Fruit fly (Drosophila melanogaster): Measurements from ENCODE around the gene ND-B18.

- peak; percentile 74 for TF ChIP-seq CG34406 (GFP tag; optimal IDR thresholded peaks at IDR 0.05)
- peak; percentile 87 for TF ChIP-seq Gug (GFP tag; IDR thresholded peaks at IDR 0.05)
- peak; percentile 86 for TF ChIP-seq pdm3 (GFP tag; optimal IDR thresholded peaks at IDR 0.05)
- peak; percentile 63 for TF ChIP-seq CG16779 (tag; optimal IDR thresholded peaks at IDR 0.05)
- peak; percentile 78 for TF ChIP-seq CG8632 (GFP tag; optimal IDR thresholded peaks at IDR 0.05)
- TF ChIP-seq Sox102F (GFP tag; optimal IDR thresholded peaks at IDR 0.05) = peak; percentile 80
- peak; percentile 77 for TF ChIP-seq CG11294 (GFP tag; IDR thresholded peaks at IDR 0.05)
- peak; percentile 94 for TF ChIP-seq CG6163 (GFP tag; IDR thresholded peaks at IDR 0.05)
- TF ChIP-seq acj6 (GFP tag; optimal IDR thresholded peaks at IDR 0.05) = peak; percentile 80
- TF ChIP-seq Blimp-1 (GFP tag; optimal IDR thresholded peaks at IDR 0.05) = peak; percentile 12
- TF ChIP-seq CG4318 (GFP tag; optimal IDR thresholded peaks at IDR 0.05) = peak; percentile 57
These were observed 20.4 kb upstream of the ND-B18 start for dm6 chrX:15043013-15043699.

Data from whole organism, prepupa.